Worm (Caenorhabditis elegans) whole organism, L2 larva: ENCODE measurements around the gene Y110A2AL.1.

Experiments used
- R02D3.7 ChIP-seq: fragments of 150-350 bp; optimal IDR thresholded peaks from 2 replicates; lab custom pipeline; 2014; ENCODE audit warnings: missing biosample characterization, missing genetic modification characterization
- elt-1 ChIP-seq: fragments of 150-350 bp; optimal IDR thresholded peaks from 2 replicates; lab custom pipeline; 2014; ENCODE audit warnings: missing biosample characterization, missing genetic modification characterization
- mab-5 ChIP-seq: fragments of 150-350 bp; optimal IDR thresholded peaks from 2 replicates; lab custom pipeline; 2014; ENCODE audit warnings: missing biosample characterization, missing genetic modification characterization
- nhr-23 ChIP-seq: fragments of 150-350 bp; optimal IDR thresholded peaks from 2 replicates; lab custom pipeline; 2014; ENCODE audit warnings: missing biosample characterization, missing genetic modification reagents, missing genetic modification characterization
- nhr-77 ChIP-seq: fragments of 150-350 bp; optimal IDR thresholded peaks from 2 replicates; lab custom pipeline; 2014; ENCODE audit warnings: missing biosample characterization, missing genetic modification characterization
- unc-62 ChIP-seq: fragments of 150-350 bp; optimal IDR thresholded peaks from 2 replicates; lab custom pipeline; 2014; ENCODE audit warnings: missing biosample characterization, missing genetic modification reagents, missing genetic modification characterization
- ztf-11 ChIP-seq: sonication (generic microtip); optimal IDR thresholded peaks from 2 replicates; lab custom pipeline; 2017; ENCODE audit warnings: missing biosample characterization, missing genetic modification characterization
- ztf-4 ChIP-seq: fragments of 150-350 bp; optimal IDR thresholded peaks from 2 replicates; lab custom pipeline; 2014; ENCODE audit warnings: missing biosample characterization, missing genetic modification characterization

- no peak for TF ChIP-seq R02D3.7 (tag; lab: Kevin White, UChicago)
- TF ChIP-seq elt-1 (tag; lab: Kevin White, UChicago) = no peak
- TF ChIP-seq nhr-77 (tag; lab: Kevin White, UChicago) = no peak
- no peak for TF ChIP-seq unc-62
- no peak for TF ChIP-seq ztf-4 (tag; lab: Kevin White, UChicago)
- no peak for TF ChIP-seq mab-5 (tag; lab: Kevin White, UChicago)
- no peak for TF ChIP-seq ztf-11 (tag; lab: Kevin White, UChicago)
- no peak for TF ChIP-seq nhr-23
These were observed 26.3 kb downstream of the Y110A2AL.1 start for ce11 chrII:2901158-2901557.
